Fruit fly (Drosophila melanogaster) whole organism, adult: Measurements from ENCODE around the gene CG7069.

ENCODE experiments used
- CG14711 ChIP-seq: fragments of 200-800 bp; sonication (Bioruptor generic); optimal IDR thresholded peaks from 2 replicates; lab custom pipeline; 2018; ENCODE audit warnings: missing biosample characterization, mild to moderate bottlenecking, missing genetic modification characterization, moderate library complexity
- CG1620 ChIP-seq: fragments of 200-800 bp; sonication (Bioruptor generic); optimal IDR thresholded peaks from 2 replicates; lab custom pipeline; 2016; ENCODE audit warnings: missing biosample characterization, missing genetic modification characterization
- Mnt ChIP-seq: fragments of 200-800 bp; sonication (Bioruptor generic); optimal IDR thresholded peaks from 2 replicates; lab custom pipeline; 2016; ENCODE audit warnings: missing biosample characterization, mild to moderate bottlenecking, missing genetic modification characterization
- bab1 ChIP-seq: fragments of 200-800 bp; sonication (Bioruptor generic); optimal IDR thresholded peaks from 3 replicates; lab custom pipeline; 2019; ENCODE audit warnings: missing biosample characterization, mild to moderate bottlenecking, missing genetic modification characterization, moderate library complexity
- pad ChIP-seq: fragments of 200-800 bp; sonication (Bioruptor generic); optimal IDR thresholded peaks from 3 replicates; lab custom pipeline; 2017; ENCODE audit warnings: missing biosample characterization, missing genetic modification characterization, mild to moderate bottlenecking, moderate library complexity, missing genetic modification reagents

- TF ChIP-seq pad (no peak), Mnt (GFP tag; lab: Kevin White, UChicago) (no peak), CG14711 (tag; lab: Kevin White, UChicago) (no peak), CG1620 (GFP tag; lab: Kevin White, UChicago) (no peak), bab1 (GFP tag; lab: Kevin White, UChicago) (no peak)
Measured at dm6 chr3R:22381735-22382134, 9.1 kb downstream of the CG7069 start, which contains the start of gene Gpdh3.
